Fruit fly (Drosophila melanogaster) whole organism, embryonic: ENCODE data around the gene CG14332.
A peak's percentile ranks its signal among the peaks of the same experiment; 100 is the strongest.

Source experiments
- Abd-B ChIP-seq: fragments of 200-800 bp; sonication (Bioruptor generic); optimal IDR thresholded peaks from 2 replicates; lab custom pipeline; 2018; ENCODE audit warnings: missing biosample characterization, mild to moderate bottlenecking, missing genetic modification characterization, moderate library complexity
- Atf6 ChIP-seq: fragments of 200-800 bp; sonication (Bioruptor generic); IDR thresholded peaks from 2 replicates; pipeline ENCODE4 v1.3.6; 2022; ENCODE audit warnings: missing biosample characterization, missing genetic modification characterization
- CG11093 ChIP-seq: fragments of 200-800 bp; sonication (Bioruptor generic); IDR thresholded peaks from 3 replicates; pipeline ENCODE4 v1.3.6; 2022; ENCODE audit warnings: missing biosample characterization, missing genetic modification characterization
- CG11456 ChIP-seq: fragments of 200-800 bp; sonication (Bioruptor generic); IDR thresholded peaks from 3 replicates; pipeline ENCODE4 v1.3.6; 2022; ENCODE audit warnings: missing biosample characterization, missing genetic modification characterization
- CG11560 ChIP-seq: fragments of 200-800 bp; sonication (Bioruptor generic); IDR thresholded peaks from 3 replicates; pipeline ENCODE4 v1.3.6; 2022; ENCODE audit warnings: missing biosample characterization, missing genetic modification characterization
- CG12071 ChIP-seq: fragments of 200-800 bp; sonication (Bioruptor generic); optimal IDR thresholded peaks from 3 replicates; lab custom pipeline; 2018; ENCODE audit warnings: missing biosample characterization, mild to moderate bottlenecking, missing genetic modification characterization
- CG13296 ChIP-seq: fragments of 200-800 bp; sonication (Bioruptor generic); optimal IDR thresholded peaks from 3 replicates; lab custom pipeline; 2018; ENCODE audit warnings: missing biosample characterization, mild to moderate bottlenecking, missing genetic modification characterization
- CG14860 ChIP-seq: fragments of 200-800 bp; sonication (Bioruptor generic); IDR thresholded peaks from 3 replicates; pipeline ENCODE4 v1.3.6; 2022; ENCODE audit warnings: missing biosample characterization, missing genetic modification characterization; ENCODE audit not compliant: partially characterized antibody
- CG15601 ChIP-seq: fragments of 200-800 bp; sonication (Bioruptor generic); optimal IDR thresholded peaks from 3 replicates; lab custom pipeline; 2019; ENCODE audit warnings: missing biosample characterization, mild to moderate bottlenecking, missing genetic modification characterization, moderate library complexity
- CG16815 ChIP-seq: fragments of 200-800 bp; sonication (Bioruptor generic); optimal IDR thresholded peaks from 3 replicates; lab custom pipeline; 2017; ENCODE audit warnings: missing biosample characterization, mild to moderate bottlenecking, missing genetic modification characterization
- CG17829 ChIP-seq: fragments of 200-800 bp; optimal IDR thresholded peaks from 2 replicates; lab custom pipeline; 2019; ENCODE audit warnings: missing biosample characterization, mild to moderate bottlenecking, missing genetic modification characterization, moderate library complexity
- CG2116 ChIP-seq: fragments of 200-800 bp; sonication (Bioruptor generic); optimal IDR thresholded peaks from 3 replicates; lab custom pipeline; 2018; ENCODE audit warnings: missing biosample characterization, mild to moderate bottlenecking, missing genetic modification characterization
- CG32772 ChIP-seq: fragments of 200-800 bp; sonication (Bioruptor generic); IDR thresholded peaks from 2 replicates; pipeline ENCODE4 v1.3.6; 2022; ENCODE audit warnings: missing biosample characterization, missing genetic modification characterization
- CG34376 ChIP-seq: fragments of 200-800 bp; sonication (Bioruptor generic); optimal IDR thresholded peaks from 2 replicates; lab custom pipeline; 2018; ENCODE audit warnings: missing biosample characterization, mild to moderate bottlenecking, missing genetic modification characterization
- CG5953 ChIP-seq: fragments of 200-800 bp; sonication (Bioruptor generic); IDR thresholded peaks from 2 replicates; pipeline ENCODE4 v1.3.6; 2022; ENCODE audit warnings: missing biosample characterization, missing genetic modification characterization
- CG6765 ChIP-seq: fragments of 200-800 bp; sonication (Bioruptor generic); optimal IDR thresholded peaks from 3 replicates; lab custom pipeline; 2017; ENCODE audit warnings: missing biosample characterization, mild to moderate bottlenecking, missing genetic modification characterization
- CG6813 ChIP-seq: fragments of 200-800 bp; sonication (Bioruptor generic); optimal IDR thresholded peaks from 2 replicates; lab custom pipeline; 2017; ENCODE audit warnings: missing biosample characterization, missing genetic modification characterization, mild to moderate bottlenecking, moderate library complexity, missing genetic modification reagents
- CG9437 ChIP-seq: fragments of 200-800 bp; sonication (Bioruptor generic); optimal IDR thresholded peaks from 2 replicates; lab custom pipeline; 2018; ENCODE audit warnings: missing biosample characterization, mild to moderate bottlenecking, missing genetic modification characterization
- Camta ChIP-seq: fragments of 200-800 bp; sonication (Bioruptor generic); optimal IDR thresholded peaks from 2 replicates; lab custom pipeline; 2016; ENCODE audit warnings: missing biosample characterization, missing genetic modification characterization
- Chrac-16 ChIP-seq: fragments of 200-800 bp; sonication (Bioruptor generic); optimal IDR thresholded peaks from 3 replicates; lab custom pipeline; 2016; ENCODE audit warnings: missing biosample characterization, missing genetic modification characterization
- D19A ChIP-seq: fragments of 200-800 bp; optimal IDR thresholded peaks from 3 replicates; lab custom pipeline; 2019; ENCODE audit warnings: missing biosample characterization, mild to moderate bottlenecking, missing genetic modification characterization, moderate library complexity
- D19B ChIP-seq: fragments of 200-800 bp; sonication (Bioruptor generic); optimal IDR thresholded peaks from 2 replicates; lab custom pipeline; 2017; ENCODE audit warnings: missing biosample characterization, mild to moderate bottlenecking, missing genetic modification characterization
- Dbx ChIP-seq: fragments of 200-800 bp; sonication (Bioruptor generic); IDR thresholded peaks from 3 replicates; pipeline ENCODE4 v1.3.6; 2022; ENCODE audit warnings: missing biosample characterization, missing genetic modification characterization
- Doc2 ChIP-seq: fragments of 200-800 bp; sonication (Bioruptor generic); IDR thresholded peaks from 2 replicates; pipeline ENCODE4 v1.3.6; 2022; ENCODE audit warnings: missing biosample characterization, missing genetic modification characterization
- E2f1 ChIP-seq: fragments of 200-800 bp; sonication (Bioruptor generic); IDR thresholded peaks from 2 replicates; pipeline ENCODE4 v1.3.6; 2022; ENCODE audit warnings: missing biosample characterization, missing genetic modification characterization
- ERR ChIP-seq: fragments of 200-800 bp; sonication (Bioruptor generic); optimal IDR thresholded peaks from 2 replicates; lab custom pipeline; 2016; ENCODE audit warnings: missing biosample characterization, missing genetic modification characterization
- GATAe ChIP-seq: fragments of 200-800 bp; sonication (Bioruptor generic); conservative IDR thresholded peaks from 2 replicates; pipeline ENCODE4 v1.3.6; 2022; ENCODE audit warnings: missing biosample characterization, missing genetic modification characterization
- Hand ChIP-seq: fragments of 200-800 bp; sonication (Bioruptor generic); optimal IDR thresholded peaks from 2 replicates; lab custom pipeline; 2017; ENCODE audit warnings: mild to moderate bottlenecking, missing biosample characterization, missing genetic modification reagents, missing genetic modification characterization
- Hr39 ChIP-seq: fragments of >200 bp; optimal IDR thresholded peaks from 2 replicates; lab custom pipeline; 2017
- Hsf ChIP-seq: fragments of 200-800 bp; sonication (Bioruptor generic); optimal IDR thresholded peaks from 3 replicates; lab custom pipeline; 2016; ENCODE audit warnings: missing biosample characterization, missing genetic modification characterization
- Lhr ChIP-seq: fragments of 200-800 bp; sonication (Bioruptor generic); optimal IDR thresholded peaks from 3 replicates; lab custom pipeline; 2017; ENCODE audit warnings: mild to moderate bottlenecking, missing biosample characterization, missing genetic modification reagents, missing genetic modification characterization
- MBD-R2 ChIP-seq: fragments of 200-800 bp; sonication (Bioruptor generic); IDR thresholded peaks from 2 replicates; pipeline ENCODE4 v1.3.6; 2022; ENCODE audit warnings: missing biosample characterization, missing genetic modification characterization
- NC2α ChIP-seq: fragments of 200-800 bp; sonication (Bioruptor generic); optimal IDR thresholded peaks from 2 replicates; lab custom pipeline; 2016; ENCODE audit warnings: missing biosample characterization, missing genetic modification characterization
- NC2β ChIP-seq: fragments of 200-800 bp; sonication (Bioruptor generic); optimal IDR thresholded peaks from 2 replicates; lab custom pipeline; 2016; ENCODE audit warnings: missing biosample characterization, missing genetic modification characterization
- NK7.1 ChIP-seq: fragments of 200-800 bp; sonication (Bioruptor generic); optimal IDR thresholded peaks from 3 replicates; lab custom pipeline; 2016; ENCODE audit warnings: missing biosample characterization, missing genetic modification characterization
- Oaz ChIP-seq: fragments of 200-800 bp; sonication (Bioruptor generic); IDR thresholded peaks from 2 replicates; pipeline ENCODE4 v1.3.6; 2022; ENCODE audit warnings: missing biosample characterization, missing genetic modification characterization
- Poxn ChIP-seq: fragments of 200-800 bp; sonication (Bioruptor generic); IDR thresholded peaks from 2 replicates; pipeline ENCODE4 v1.3.6; 2022; ENCODE audit warnings: missing biosample characterization, missing genetic modification characterization
- TFAM ChIP-seq: fragments of 200-800 bp; sonication (Bioruptor generic); optimal IDR thresholded peaks from 2 replicates; lab custom pipeline; 2017; ENCODE audit warnings: missing biosample characterization, missing genetic modification characterization, inconsistent platforms
- Usf ChIP-seq: fragments of 200-800 bp; sonication (Bioruptor generic); optimal IDR thresholded peaks from 2 replicates; lab custom pipeline; 2017; ENCODE audit warnings: missing genotype, missing biosample characterization, missing genetic modification characterization
- ara ChIP-seq: fragments of 200-800 bp; sonication (Bioruptor generic); IDR thresholded peaks from 2 replicates; pipeline ENCODE4 v1.3.6; 2022; ENCODE audit warnings: missing biosample characterization, missing genetic modification characterization
- btn ChIP-seq: fragments of 200-800 bp; sonication (Bioruptor generic); optimal IDR thresholded peaks from 2 replicates; lab custom pipeline; 2016; ENCODE audit warnings: missing biosample characterization, missing genetic modification characterization
- emc ChIP-seq: fragments of 200-800 bp; sonication (Bioruptor generic); optimal IDR thresholded peaks from 2 replicates; lab custom pipeline; 2016; ENCODE audit warnings: missing biosample characterization, missing genetic modification characterization
- en ChIP-seq: fragments of 200-800 bp; sonication (Bioruptor generic); optimal IDR thresholded peaks from 2 replicates; lab custom pipeline; 2016; ENCODE audit warnings: missing biosample characterization, missing genetic modification characterization
- gt ChIP-seq: fragments of 200-800 bp; sonication (Bioruptor generic); IDR thresholded peaks from 2 replicates; pipeline ENCODE4 v1.3.6; 2022; ENCODE audit warnings: missing biosample characterization, missing genetic modification characterization
- ken ChIP-seq: fragments of 200-800 bp; sonication (Bioruptor generic); IDR thresholded peaks from 3 replicates; pipeline ENCODE4 v1.3.6; 2022; ENCODE audit warnings: missing biosample characterization, missing genetic modification characterization
- lab ChIP-seq: fragments of 200-800 bp; sonication (Bioruptor generic); optimal IDR thresholded peaks from 3 replicates; lab custom pipeline; 2017; ENCODE audit warnings: missing biosample characterization, missing genetic modification characterization, mild to moderate bottlenecking, moderate library complexity, missing genetic modification reagents
- sob ChIP-seq: fragments of 200-800 bp; sonication (Bioruptor generic); IDR thresholded peaks from 2 replicates; pipeline ENCODE4 v1.3.6; 2022; ENCODE audit warnings: missing biosample characterization, missing genetic modification characterization
- sug ChIP-seq: fragments of 200-800 bp; optimal IDR thresholded peaks from 2 replicates; lab custom pipeline; 2019; ENCODE audit warnings: missing biosample characterization, mild to moderate bottlenecking, missing genetic modification characterization, moderate library complexity
- tap ChIP-seq: fragments of 200-800 bp; optimal IDR thresholded peaks from 3 replicates; lab custom pipeline; 2019; ENCODE audit warnings: missing biosample characterization, mild to moderate bottlenecking, missing genetic modification characterization, moderate library complexity
- tio ChIP-seq: fragments of 200-800 bp; sonication (Bioruptor generic); optimal IDR thresholded peaks from 2 replicates; lab custom pipeline; 2017; ENCODE audit warnings: missing biosample characterization, missing genetic modification characterization, inconsistent platforms
- wdn ChIP-seq: fragments of 200-800 bp; sonication (Bioruptor generic); IDR thresholded peaks from 2 replicates; pipeline ENCODE4 v1.3.6; 2022; ENCODE audit warnings: missing biosample characterization, missing genetic modification characterization

Gene CG14332

DNA sequence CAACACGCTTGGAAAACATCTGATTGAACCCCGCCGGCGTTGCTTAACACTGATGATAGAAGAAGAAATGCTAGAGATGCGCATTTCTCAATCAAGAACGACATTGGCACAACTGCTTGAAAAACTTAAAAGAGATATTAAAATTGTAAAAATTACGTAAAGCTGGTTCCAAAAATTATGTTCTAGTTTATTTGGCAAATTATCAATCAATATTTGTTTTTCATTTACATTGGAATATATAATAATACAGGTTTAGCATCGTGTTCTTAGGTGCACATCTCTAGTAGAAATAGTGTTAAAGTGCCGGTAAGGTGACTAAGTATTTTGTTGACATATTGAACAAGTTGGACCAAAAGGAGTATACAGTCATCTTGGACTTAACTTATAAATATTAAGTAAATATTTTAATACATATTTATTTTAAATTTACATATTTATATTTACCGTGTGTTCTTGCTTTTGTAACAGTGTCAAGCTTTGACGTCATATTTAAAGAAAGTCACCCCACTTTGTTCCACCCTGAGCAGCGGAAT is 30.6 kb downstream of the CG14332 start, which contains the start of the genes Brf and sds22 (continued):
- TF ChIP-seq NC2α (GFP tag; lab: Kevin White, UChicago) = peak; percentile 89
- peak; percentile 98 for TF ChIP-seq Chrac-16 (GFP tag; lab: Kevin White, UChicago)
- TF ChIP-seq Hand (GFP tag; lab: Kevin White, UChicago) = peak; percentile 80
- TF ChIP-seq CG6765 (GFP tag; lab: Kevin White, UChicago) = peak; percentile 82
- TF ChIP-seq CG16815 (GFP tag; lab: Kevin White, UChicago) = peak; percentile 95
- TF ChIP-seq E2f1 = peak; percentile 87
- TF ChIP-seq D19A (tag; lab: Kevin White, UChicago) = peak; percentile 87
- TF ChIP-seq sug (tag; lab: Kevin White, UChicago) = peak; percentile 97
- peak; percentile 98 for TF ChIP-seq CG15601 (tag; lab: Kevin White, UChicago)
- TF ChIP-seq emc (GFP tag; lab: Kevin White, UChicago) = peak; percentile 91
- TF ChIP-seq TFAM (GFP tag; lab: Kevin White, UChicago) = peak; percentile 67
- peak; percentile 89 for TF ChIP-seq tap
- TF ChIP-seq ken (GFP tag; lab: Robert Waterston, UW) = peak; percentile 93
- peak; percentile 90 for TF ChIP-seq CG11456 (GFP tag; lab: Robert Waterston, UW)
- TF ChIP-seq Hr39 = no peak
- peak; percentile 92 for TF ChIP-seq wdn (GFP tag; lab: Robert Waterston, UW)
- peak; percentile 84 for TF ChIP-seq Lhr (GFP tag; lab: Kevin White, UChicago)
- TF ChIP-seq CG5953 (GFP tag; lab: Robert Waterston, UW) = peak; percentile 27; the same call in 1 of the 2 replicates
- peak; percentile 98 for TF ChIP-seq Hsf (GFP tag; lab: Kevin White, UChicago)
- peak; percentile 87 for TF ChIP-seq CG11560
- peak; percentile 96 for TF ChIP-seq CG17829 (tag; lab: Kevin White, UChicago)
- TF ChIP-seq gt (GFP tag; lab: Robert Waterston, UW) = peak; percentile 85
- TF ChIP-seq en = peak; percentile 83
- TF ChIP-seq Usf = peak; percentile 93

DNA sequence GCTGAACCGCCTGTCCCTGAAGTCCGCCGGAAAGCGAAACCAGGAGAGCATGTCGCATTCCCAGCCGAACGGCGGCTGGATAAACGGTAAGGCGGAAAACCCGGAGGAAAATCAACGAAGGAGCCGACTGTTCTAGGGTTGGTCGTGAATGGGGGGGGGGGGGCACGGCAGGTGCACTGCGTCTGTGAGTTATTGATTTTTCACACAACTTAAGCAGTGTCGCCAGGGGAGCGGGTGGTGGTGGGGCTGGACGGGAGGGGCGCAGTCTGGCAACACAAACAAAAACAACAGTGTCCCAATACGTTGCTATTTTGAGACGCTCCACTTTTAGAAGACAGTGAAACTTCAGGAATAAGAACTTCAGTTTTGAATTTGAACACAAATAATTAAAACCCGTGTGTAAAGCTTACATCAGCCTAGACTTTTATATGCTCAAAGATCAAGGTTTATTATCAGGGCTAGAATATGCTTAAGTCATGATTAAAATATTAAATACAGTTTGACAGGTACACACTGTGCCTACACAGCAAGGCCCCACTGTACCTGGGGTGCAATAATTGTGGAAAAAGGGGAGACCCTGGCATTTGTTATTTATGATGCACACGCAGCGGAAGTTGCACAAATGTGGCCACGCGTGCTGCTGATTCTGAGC is 35.7 kb downstream of the CG14332 start:
- TF ChIP-seq CG13296 (GFP tag; lab: Kevin White, UChicago) = peak; percentile 1
- TF ChIP-seq CG11093 (GFP tag; lab: Robert Waterston, UW) = peak; percentile 72; the same call in 2 of the 3 replicates
- TF ChIP-seq Poxn (GFP tag; lab: Robert Waterston, UW) = no peak
- TF ChIP-seq CG34376 = no peak
- peak; percentile 1 for TF ChIP-seq tio (GFP tag; lab: Kevin White, UChicago)
- TF ChIP-seq btn (GFP tag; lab: Kevin White, UChicago) = peak; percentile 2
- no peak for TF ChIP-seq Doc2
- peak; percentile 69 for TF ChIP-seq CG32772
- TF ChIP-seq Dbx (GFP tag; lab: Robert Waterston, UW) = 0 out of 3 replicates have a peak, but pooled peaks have one; percentile 20
- peak; percentile 65 for TF ChIP-seq Atf6 (GFP tag; lab: Robert Waterston, UW)
- peak; percentile 29 for TF ChIP-seq Camta (GFP tag; lab: Kevin White, UChicago)
- peak; percentile 17; the same call in 1 of the 2 replicates for TF ChIP-seq Oaz
- TF ChIP-seq CG2116 = no peak
- TF ChIP-seq CG12071 (GFP tag; lab: Kevin White, UChicago) = peak; percentile 67
- peak; percentile 10 for TF ChIP-seq D19B (GFP tag; lab: Kevin White, UChicago)
- TF ChIP-seq Abd-B (GFP tag; lab: Kevin White, UChicago) = peak; percentile 30
- no peak for TF ChIP-seq GATAe
- no peak for TF ChIP-seq CG14860
- peak; percentile 67 for TF ChIP-seq sob (GFP tag; lab: Robert Waterston, UW)
- peak; percentile 85 for TF ChIP-seq ara (GFP tag; lab: Robert Waterston, UW)
- peak; percentile 40 for TF ChIP-seq CG9437 (GFP tag; lab: Kevin White, UChicago)
- no peak for TF ChIP-seq NK7.1
- peak; percentile 56 for TF ChIP-seq CG6813 (GFP tag; lab: Kevin White, UChicago)
- peak; percentile 75 for TF ChIP-seq lab (GFP tag; lab: Kevin White, UChicago)
- TF ChIP-seq NC2β (GFP tag; lab: Kevin White, UChicago) = peak; percentile 23
- TF ChIP-seq MBD-R2 (GFP tag; lab: Robert Waterston, UW) = no peak; the same call in 1 of the 2 replicates
- no peak for TF ChIP-seq ERR (GFP tag; lab: Kevin White, UChicago)
